Worm (Caenorhabditis elegans): ENCODE results near the gene str-146.

ce11 chrV:8144515-8144914 lies 49.2 kb upstream of the str-146 start:
- TF ChIP-seq nhr-237 (tag; optimal IDR thresholded peaks at IDR 0.05) (no peak), ama-1 (optimal IDR thresholded peaks at IDR 0.05) (no peak), zag-1 (tag; optimal IDR thresholded peaks at IDR 0.05) (no peak), ZK546.5 (tag; optimal IDR thresholded peaks at IDR 0.05) (no peak), nfya-1 (tag; optimal IDR thresholded peaks at IDR 0.05; ENCODE audit: insufficient read depth) (no peak), snpc-4 (tag; optimal IDR thresholded peaks at IDR 0.05) (no peak), daf-12 (tag; optimal IDR thresholded peaks at IDR 0.05) (no peak), mdl-1 (tag; optimal IDR thresholded peaks at IDR 0.05) (no peak), elt-3 (tag; optimal IDR thresholded peaks at IDR 0.05) (no peak), ceh-82 (tag; optimal IDR thresholded peaks at IDR 0.05) (no peak), nhr-23 (tag; optimal IDR thresholded peaks at IDR 0.05) (no peak), sea-2 (GFP tag; optimal IDR thresholded peaks at IDR 0.05) (no peak)

All from whole organism, L3 larva.